In the genomic region with DNA sequence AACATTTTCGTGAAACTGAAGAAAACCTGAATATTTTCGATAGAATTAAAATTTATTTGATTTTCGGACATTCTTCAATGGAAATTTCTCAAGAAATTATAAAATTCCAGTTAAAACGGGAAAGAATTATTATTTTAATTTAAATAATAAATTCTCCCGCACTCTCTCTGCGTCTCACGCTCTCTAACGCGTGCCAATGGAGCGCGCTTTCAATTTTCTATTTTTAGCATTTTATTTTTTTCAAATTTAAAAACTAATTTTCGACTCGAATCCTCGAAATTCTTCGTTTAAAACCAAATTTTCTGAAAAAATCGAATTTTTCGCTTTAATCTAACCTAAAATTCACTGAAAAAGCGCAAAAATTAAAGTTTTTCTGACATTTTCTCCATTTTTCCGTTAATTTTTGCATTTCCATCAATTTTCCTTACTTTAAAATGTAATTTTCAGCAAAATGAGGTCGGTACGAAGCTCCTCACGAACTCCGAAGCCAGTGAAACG, we compare ENCODE assay signal across 3 worm cellular contexts.
TF ChIP-seq lines count a peak whose summit lies in the region.

Gene gbas-1 (plus strand): TSS at position 448 of the 498 bp plus-strand sequence.

TF ChIP-seq in whole organism, L1 larva, 84 proteins besides CTCF, POLR2A, EP300 and RAD21 (continued from another document and continues in another):
- TF ChIP-seq mdl-1 (tag; optimal IDR thresholded peaks at IDR 0.05; lab: Kevin White, UChicago) (no peak), irx-1 (tag; optimal IDR thresholded peaks at IDR 0.05; lab: Kevin White, UChicago) (no peak), jun-1 (tag; optimal IDR thresholded peaks at IDR 0.05; lab: Kevin White, UChicago) (no peak), pag-3 (tag; optimal IDR thresholded peaks at IDR 0.05; lab: Kevin White, UChicago; ENCODE audit: borderline replicate concordance, insufficient read depth) (no peak), nhr-19 (GFP tag; conservative IDR thresholded peaks at IDR 0.05; lab: Robert Waterston, UW) (peak; percentile 45), rnt-1 (tag; optimal IDR thresholded peaks at IDR 0.05; lab: Kevin White, UChicago) (peak; percentile 25), ceh-82 (tag; optimal IDR thresholded peaks at IDR 0.05; lab: Kevin White, UChicago) (peak in 1 of 3 experiments; percentile 26), hpl-2 (GFP tag; optimal IDR thresholded peaks at IDR 0.05; lab: Kevin White, UChicago) (no peak), blmp-1 (tag; optimal IDR thresholded peaks at IDR 0.05; lab: Kevin White, UChicago) (peak; percentile 24), mef-2 (tag; optimal IDR thresholded peaks at IDR 0.05; lab: Kevin White, UChicago) (peak; percentile 82), isw-1 (GFP tag; IDR thresholded peaks at IDR 0.05; lab: Robert Waterston, UW) (peak; percentile 52), nhr-28 (tag; optimal IDR thresholded peaks at IDR 0.05; lab: Kevin White, UChicago) (no peak), nhr-47 (tag; optimal IDR thresholded peaks at IDR 0.05; lab: Kevin White, UChicago) (no peak), lin-15B (tag; optimal IDR thresholded peaks at IDR 0.05; lab: Kevin White, UChicago) (no peak), dpl-1 (GFP tag; optimal IDR thresholded peaks at IDR 0.05; lab: Kevin White, UChicago) (peak; percentile 78 to 88 (median 80)), vab-15 (tag; optimal IDR thresholded peaks at IDR 0.05; lab: Kevin White, UChicago) (no peak), fkh-10 (GFP tag; optimal IDR thresholded peaks at IDR 0.05; lab: Kevin White, UChicago) (no peak), elt-3 (tag; optimal IDR thresholded peaks at IDR 0.05; lab: Kevin White, UChicago) (no peak), pqm-1 (tag; optimal IDR thresholded peaks at IDR 0.05; lab: Kevin White, UChicago) (no peak), sptf-1 (tag; optimal IDR thresholded peaks at IDR 0.05; lab: Kevin White, UChicago) (no peak), Y116A8C.19 (tag; optimal IDR thresholded peaks at IDR 0.05; lab: Kevin White, UChicago; ENCODE audit: borderline replicate concordance) (no peak), ceh-8 (GFP tag; optimal IDR thresholded peaks at IDR 0.05; lab: Kevin White, UChicago) (no peak), ztf-4 (tag; optimal IDR thresholded peaks at IDR 0.05; lab: Kevin White, UChicago) (no peak), egl-13 (tag; optimal IDR thresholded peaks at IDR 0.05; lab: Kevin White, UChicago) (no peak), nhr-77 (tag; optimal IDR thresholded peaks at IDR 0.05; lab: Kevin White, UChicago) (no peak), lsy-2 (tag; optimal IDR thresholded peaks at IDR 0.05; lab: Kevin White, UChicago) (peak; percentile 65 to 66), ztf-11 (tag; optimal IDR thresholded peaks at IDR 0.05; lab: Kevin White, UChicago) (no peak), zag-1 (tag; optimal IDR thresholded peaks at IDR 0.05; lab: Kevin White, UChicago) (no peak), ets-5 (GFP tag; IDR thresholded peaks at IDR 0.05; lab: Robert Waterston, UW) (no peak), fkh-4 (tag; optimal IDR thresholded peaks at IDR 0.05; lab: Kevin White, UChicago; ENCODE audit: borderline replicate concordance) (no peak), aly-2 (tag; optimal IDR thresholded peaks at IDR 0.05; lab: Kevin White, UChicago) (no peak), ceh-63 (GFP tag; optimal IDR thresholded peaks at IDR 0.05; lab: Kevin White, UChicago) (no peak), dsc-1 (tag; optimal IDR thresholded peaks at IDR 0.05; lab: Kevin White, UChicago) (no peak), mab-9 (GFP tag; IDR thresholded peaks at IDR 0.05; lab: Robert Waterston, UW) (no peak), nhr-71 (tag; optimal IDR thresholded peaks at IDR 0.05; lab: Kevin White, UChicago) (no peak), lin-13 (GFP tag; optimal IDR thresholded peaks at IDR 0.05; lab: Kevin White, UChicago) (no peak), alr-1 (tag; optimal IDR thresholded peaks at IDR 0.05; lab: Kevin White, UChicago; ENCODE audit: borderline replicate concordance) (no peak), aha-1 (tag; optimal IDR thresholded peaks at IDR 0.05; lab: Kevin White, UChicago) (no peak), nhr-85 (tag; lab: Kevin White, UChicago) (no peak), egl-27 (tag; optimal IDR thresholded peaks at IDR 0.05; lab: Kevin White, UChicago) (no peak), unc-98 (GFP tag; IDR thresholded peaks at IDR 0.05; lab: Robert Waterston, UW) (no peak), lir-3 (tag; optimal IDR thresholded peaks at IDR 0.05; lab: Kevin White, UChicago; ENCODE audit: poor library complexity) (no peak)

TF ChIP-seq in whole organism, L3 larva, 47 proteins besides CTCF, POLR2A, EP300 and RAD21 (continued from another document):
- TF ChIP-seq mdl-1 (tag; optimal IDR thresholded peaks at IDR 0.05; lab: Kevin White, UChicago): no peak
- TF ChIP-seq lin-15B (tag; optimal IDR thresholded peaks at IDR 0.05; lab: Kevin White, UChicago): peak; percentile 63
- TF ChIP-seq ceh-9 (tag; optimal IDR thresholded peaks at IDR 0.05; lab: Kevin White, UChicago): no peak
- peak; percentile 14 for TF ChIP-seq elt-2 (tag; optimal IDR thresholded peaks at IDR 0.05; lab: Kevin White, UChicago)
- no peak for TF ChIP-seq egl-27 (tag; optimal IDR thresholded peaks at IDR 0.05; lab: Kevin White, UChicago)
- TF ChIP-seq nhr-237 (tag; optimal IDR thresholded peaks at IDR 0.05; lab: Kevin White, UChicago): no peak
- no peak for TF ChIP-seq ceh-82 (tag; optimal IDR thresholded peaks at IDR 0.05; lab: Kevin White, UChicago)
- no peak for TF ChIP-seq ztf-4 (tag; optimal IDR thresholded peaks at IDR 0.05; lab: Kevin White, UChicago)
- TF ChIP-seq pha-4 (tag; optimal IDR thresholded peaks at IDR 0.05; lab: Kevin White, UChicago): peak; percentile 56
- TF ChIP-seq ztf-11 (tag; optimal IDR thresholded peaks at IDR 0.05; lab: Kevin White, UChicago): no peak
- no peak for TF ChIP-seq ceh-28 (tag; optimal IDR thresholded peaks at IDR 0.05; lab: Kevin White, UChicago)
- no peak for TF ChIP-seq fos-1 (tag; optimal IDR thresholded peaks at IDR 0.05; lab: Kevin White, UChicago)
- no peak for TF ChIP-seq unc-62 (GFP tag; optimal IDR thresholded peaks at IDR 0.05; lab: Kevin White, UChicago)
- TF ChIP-seq hmg-11 (tag; optimal IDR thresholded peaks at IDR 0.05; lab: Kevin White, UChicago): peak; percentile 24
- no peak for TF ChIP-seq skn-1 (tag; optimal IDR thresholded peaks at IDR 0.05; lab: Kevin White, UChicago)
- no peak for TF ChIP-seq unc-39 (tag; optimal IDR thresholded peaks at IDR 0.05; lab: Kevin White, UChicago)
TF ChIP-seq in whole organism, L3 larva: peak in this region for 6.

TF ChIP-seq in whole organism, young adult, 124 proteins besides CTCF, POLR2A, EP300 and RAD21 (continued from another document):
- TF ChIP-seq somi-1 (GFP tag; optimal IDR thresholded peaks at IDR 0.05; lab: Kevin White, UChicago) (no peak), ztf-6 (GFP tag; IDR thresholded peaks at IDR 0.05; lab: Robert Waterston, UW) (no peak), lsl-1 (GFP tag; optimal IDR thresholded peaks at IDR 0.05; lab: Kevin White, UChicago) (peak; percentile 62), aptf-2 (GFP tag; conservative IDR thresholded peaks at IDR 0.05; lab: Robert Waterston, UW) (no peak), nfyb-1 (GFP tag; IDR thresholded peaks at IDR 0.05; lab: Robert Waterston, UW) (no peak), lin-35 (GFP tag; optimal IDR thresholded peaks at IDR 0.05; lab: Kevin White, UChicago) (peak in 1 of 3 experiments; percentile 47), akir-1 (GFP tag; optimal IDR thresholded peaks at IDR 0.05; lab: Kevin White, UChicago) (no peak), zfh-2 (GFP tag; conservative IDR thresholded peaks at IDR 0.05; lab: Robert Waterston, UW) (no peak), ama-1 (optimal IDR thresholded peaks at IDR 0.05; lab: Kevin White, UChicago) (no peak), ama-1 (GFP tag; optimal IDR thresholded peaks at IDR 0.05; lab: Kevin White, UChicago) (no peak), ceh-91 (GFP tag; IDR thresholded peaks at IDR 0.05; lab: Robert Waterston, UW) (no peak), die-1 (tag; optimal IDR thresholded peaks at IDR 0.05; lab: Kevin White, UChicago) (no peak), hsf-1 (GFP tag; IDR thresholded peaks at IDR 0.05; lab: Robert Waterston, UW) (no peak)
